Worm (Caenorhabditis elegans) whole organism, young adult: ENCODE results near the gene Y57G11C.14.

Source experiments
- B0019.2 ChIP-seq: fragments of 200-800 bp; sonication (Bioruptor generic); conservative IDR thresholded peaks from 2 replicates; pipeline ENCODE4 v1.3.6; 2022; ENCODE audit warnings: missing genetic modification reagents, missing genetic modification characterization, missing compliant biosample characterization
- F33H1.4 ChIP-seq: fragments of 200-800 bp; sonication (Bioruptor generic); IDR thresholded peaks from 2 replicates; pipeline ENCODE4 v1.3.6; 2022; ENCODE audit warnings: missing genetic modification reagents, missing genetic modification characterization, missing compliant biosample characterization
- F49E8.2 ChIP-seq: sonication (generic microtip); optimal IDR thresholded peaks from 3 replicates; lab custom pipeline; 2017; ENCODE audit warnings: missing genetic modification characterization, mild to moderate bottlenecking, missing compliant biosample characterization, antibody characterized with exemption, moderate library complexity; ENCODE audit not compliant: insufficient read depth
- ets-4 ChIP-seq: fragments of 200-800 bp; sonication (Bioruptor generic); optimal IDR thresholded peaks from 2 replicates; lab custom pipeline; 2018; ENCODE audit warnings: mild to moderate bottlenecking, missing genetic modification characterization, missing compliant biosample characterization
- him-1 ChIP-seq: sonication (generic microtip); optimal IDR thresholded peaks from 2 replicates; lab custom pipeline; 2016; ENCODE audit warnings: missing genotype, missing genetic modification reagents, missing genetic modification characterization, missing compliant biosample characterization
- mes-4 ChIP-seq: sonication (generic microtip); optimal IDR thresholded peaks from 2 replicates; lab custom pipeline; 2016; ENCODE audit warnings: missing genotype, missing genetic modification characterization, missing compliant biosample characterization
- nhr-90 ChIP-seq: sonication (generic microtip); optimal IDR thresholded peaks from 2 replicates; lab custom pipeline; 2016; ENCODE audit warnings: missing genotype, mild to moderate bottlenecking, missing genetic modification characterization, missing compliant biosample characterization
- somi-1 ChIP-seq: fragments of 200-800 bp; sonication (Bioruptor generic); optimal IDR thresholded peaks from 2 replicates; lab custom pipeline; 2018; ENCODE audit warnings: mild to moderate bottlenecking, missing genetic modification characterization, missing compliant biosample characterization
- sptf-2 ChIP-seq: fragments of 200-800 bp; sonication (Bioruptor generic); optimal IDR thresholded peaks from 2 replicates; lab custom pipeline; 2018; ENCODE audit warnings: mild to moderate bottlenecking, missing genetic modification characterization, missing compliant biosample characterization

- TF ChIP-seq somi-1 (GFP tag; lab: Kevin White, UChicago) (no peak), nhr-90 (no peak), B0019.2 (GFP tag; lab: Robert Waterston, UW) (no peak), F49E8.2 (tag; lab: Kevin White, UChicago) (no peak), him-1 (no peak), sptf-2 (GFP tag; lab: Kevin White, UChicago) (no peak), mes-4 (no peak), ets-4 (GFP tag; lab: Kevin White, UChicago) (no peak), F33H1.4 (GFP tag; lab: Robert Waterston, UW) (no peak)
These were observed 1.8 kb downstream of the Y57G11C.14 start for ce11 chrIV:14800931-14801330.
